Worm (Caenorhabditis elegans) whole organism, mixed stage, embryonic: ENCODE data around the gene lpin-1.
A peak's percentile ranks its signal among the peaks of the same experiment; 100 is the strongest.

ENCODE experiments used
- M03D4.4 ChIP-seq: sonication (generic microtip); optimal IDR thresholded peaks from 2 replicates; lab custom pipeline; 2017; ENCODE audit warnings: mild to moderate bottlenecking, missing genetic modification characterization, missing compliant biosample characterization
- blmp-1 ChIP-seq: fragments of 150-350 bp; optimal IDR thresholded peaks from 2 replicates; lab custom pipeline; 2014; ENCODE audit warnings: missing biosample characterization, missing genetic modification characterization
- ceh-39 ChIP-seq: fragments of 150-350 bp; optimal IDR thresholded peaks from 2 replicates; lab custom pipeline; 2014; ENCODE audit warnings: missing biosample characterization, missing genetic modification characterization
- ceh-43 ChIP-seq: fragments of 200-800 bp; sonication (Bioruptor generic); optimal IDR thresholded peaks from 2 replicates; lab custom pipeline; 2018; ENCODE audit warnings: mild to moderate bottlenecking, missing genetic modification characterization, moderate library complexity, missing compliant biosample characterization
- ceh-83 ChIP-seq: fragments of 200-800 bp; sonication (Bioruptor generic); optimal IDR thresholded peaks from 2 replicates; lab custom pipeline; 2018; ENCODE audit warnings: mild to moderate bottlenecking, missing genetic modification characterization, missing compliant biosample characterization
- ces-1 ChIP-seq: fragments of 150-350 bp; optimal IDR thresholded peaks from 2 replicates; lab custom pipeline; 2014; ENCODE audit warnings: missing biosample characterization, missing genetic modification reagents, missing genetic modification characterization
- cnd-1 ChIP-seq: fragments of 200-800 bp; sonication (Bioruptor generic); optimal IDR thresholded peaks from 2 replicates; lab custom pipeline; 2018; ENCODE audit warnings: mild to moderate bottlenecking, missing genetic modification characterization, missing compliant biosample characterization
- drap-1 ChIP-seq: fragments of 200-800 bp; sonication (Bioruptor generic); optimal IDR thresholded peaks from 3 replicates; lab custom pipeline; 2018; ENCODE audit warnings: mild to moderate bottlenecking, missing genetic modification characterization, missing compliant biosample characterization
- elt-1 ChIP-seq: sonication (generic microtip); optimal IDR thresholded peaks from 2 replicates; lab custom pipeline; 2017; ENCODE audit warnings: missing genetic modification characterization, mild to moderate bottlenecking, missing compliant biosample characterization, antibody characterized with exemption, moderate library complexity, borderline replicate concordance; ENCODE audit not compliant: insufficient read depth
- flh-1 ChIP-seq: fragments of 200-800 bp; sonication (Bioruptor generic); optimal IDR thresholded peaks from 2 replicates; lab custom pipeline; 2018; ENCODE audit warnings: mild to moderate bottlenecking, missing genetic modification characterization, moderate library complexity, missing compliant biosample characterization
- ham-2 ChIP-seq: fragments of 200-800 bp; sonication (Bioruptor generic); optimal IDR thresholded peaks from 2 replicates; lab custom pipeline; 2018; ENCODE audit warnings: mild to moderate bottlenecking, missing genetic modification characterization, missing compliant biosample characterization
- hlh-1 ChIP-seq: fragments of 150-350 bp; optimal IDR thresholded peaks from 2 replicates; lab custom pipeline; 2014; ENCODE audit warnings: missing biosample characterization, missing genetic modification reagents, missing genetic modification characterization
- lin-13 ChIP-seq: fragments of 150-350 bp; optimal IDR thresholded peaks from 2 replicates; lab custom pipeline; 2014; ENCODE audit warnings: missing biosample characterization, missing genetic modification characterization
- lin-32 ChIP-seq: fragments of 200-800 bp; sonication (Bioruptor generic); optimal IDR thresholded peaks from 2 replicates; lab custom pipeline; 2018; ENCODE audit warnings: mild to moderate bottlenecking, missing genetic modification characterization, missing compliant biosample characterization
- lsy-2 ChIP-seq: fragments of 150-350 bp; optimal IDR thresholded peaks from 2 replicates; lab custom pipeline; 2014; ENCODE audit warnings: missing biosample characterization, missing genetic modification characterization
- mab-5 ChIP-seq: fragments of 150-350 bp; optimal IDR thresholded peaks from 2 replicates; lab custom pipeline; 2014; ENCODE audit warnings: missing biosample characterization, missing genetic modification characterization
- mep-1 ChIP-seq: fragments of 150-350 bp; optimal IDR thresholded peaks from 2 replicates; lab custom pipeline; 2017; ENCODE audit warnings: missing biosample characterization, missing genetic modification reagents, missing genetic modification characterization, inconsistent platforms
- mls-2 ChIP-seq: sonication (generic microtip); optimal IDR thresholded peaks from 2 replicates; lab custom pipeline; 2016; ENCODE audit warnings: mild to moderate bottlenecking, missing genetic modification characterization, moderate library complexity, missing compliant biosample characterization
- nhr-12 ChIP-seq: fragments of 150-350 bp; optimal IDR thresholded peaks from 2 replicates; lab custom pipeline; 2014; ENCODE audit warnings: missing biosample characterization, missing genetic modification characterization
- nhr-2 ChIP-seq: fragments of 150-350 bp; optimal IDR thresholded peaks from 2 replicates; lab custom pipeline; 2014; ENCODE audit warnings: missing biosample characterization, missing genetic modification characterization
- nhr-237 ChIP-seq: fragments of 150-350 bp; optimal IDR thresholded peaks from 2 replicates; lab custom pipeline; 2014; ENCODE audit warnings: missing biosample characterization, missing genetic modification characterization
- nhr-28 ChIP-seq: fragments of 150-350 bp; optimal IDR thresholded peaks from 2 replicates; lab custom pipeline; 2014; ENCODE audit warnings: missing biosample characterization, missing genetic modification characterization
- nhr-76 ChIP-seq: sonication (generic microtip); optimal IDR thresholded peaks from 2 replicates; lab custom pipeline; 2017; ENCODE audit warnings: missing biosample characterization, missing genetic modification characterization
- pha-4 ChIP-seq: fragments of 150-350 bp; optimal IDR thresholded peaks from 2 replicates; lab custom pipeline; 2018; ENCODE audit warnings: missing biosample characterization, missing genetic modification reagents, missing genetic modification characterization
- sem-2 ChIP-seq: fragments of 200-800 bp; sonication (Bioruptor generic); optimal IDR thresholded peaks from 2 replicates; lab custom pipeline; 2018; ENCODE audit warnings: mild to moderate bottlenecking, missing genetic modification characterization, missing compliant biosample characterization
- snpc-4 ChIP-seq: fragments of 150-350 bp; optimal IDR thresholded peaks from 2 replicates; lab custom pipeline; 2014; ENCODE audit warnings: missing biosample characterization, missing genetic modification characterization
- sptf-1 ChIP-seq: sonication (generic microtip); optimal IDR thresholded peaks from 2 replicates; lab custom pipeline; 2017; ENCODE audit warnings: mild to moderate bottlenecking, missing genetic modification characterization, moderate library complexity, missing compliant biosample characterization
- tbx-8 ChIP-seq: fragments of 200-800 bp; sonication (Bioruptor generic); optimal IDR thresholded peaks from 2 replicates; lab custom pipeline; 2018; ENCODE audit warnings: mild to moderate bottlenecking, missing genetic modification characterization, moderate library complexity, missing compliant biosample characterization
- unc-120 ChIP-seq: sonication (generic microtip); optimal IDR thresholded peaks from 2 replicates; lab custom pipeline; 2017; ENCODE audit warnings: missing genetic modification characterization, missing compliant biosample characterization; ENCODE audit not compliant: poor library complexity, severe bottlenecking
- unc-62 ChIP-seq: fragments of 150-350 bp; optimal IDR thresholded peaks from 2 replicates; lab custom pipeline; 2014; ENCODE audit warnings: missing biosample characterization, missing genetic modification reagents, missing genetic modification characterization
- zip-8 ChIP-seq: fragments of 150-350 bp; optimal IDR thresholded peaks from 2 replicates; lab custom pipeline; 2014; ENCODE audit warnings: missing biosample characterization, missing genetic modification characterization
- ztf-11 ChIP-seq: fragments of 150-350 bp; optimal IDR thresholded peaks from 2 replicates; lab custom pipeline; 2014; ENCODE audit warnings: missing biosample characterization, missing genetic modification characterization

lpin-1 gene

DNA sequence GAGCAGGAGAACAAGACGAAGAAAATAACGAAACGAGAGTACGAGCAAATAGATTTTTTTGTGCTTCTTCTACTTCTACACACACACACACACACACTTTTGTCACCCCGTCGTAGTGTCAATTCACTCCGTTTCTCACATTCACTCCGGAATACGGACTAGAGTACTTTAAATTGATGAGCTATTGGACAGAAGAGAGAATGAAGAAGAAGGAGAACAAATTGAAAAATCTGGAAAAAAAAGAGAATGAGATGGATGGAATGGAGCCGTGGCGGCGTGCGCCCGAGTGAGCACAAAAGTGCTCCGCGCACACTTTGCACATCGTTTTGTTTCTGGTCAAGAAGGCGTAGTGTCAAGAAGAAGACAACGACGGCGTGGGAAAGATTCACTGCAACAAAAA is 33.6 kb upstream of the lpin-1 start:
- TF ChIP-seq pha-4 (no peak), nhr-237 (no peak), sem-2 (GFP tag; lab: Kevin White, UChicago) (no peak), blmp-1 (tag; lab: Kevin White, UChicago) (no peak), hlh-1 (tag; lab: Kevin White, UChicago) (no peak), cnd-1 (tag; lab: Kevin White, UChicago) (no peak), mls-2 (tag; lab: Kevin White, UChicago) (no peak), lsy-2 (tag; lab: Kevin White, UChicago) (no peak), unc-120 (tag; lab: Kevin White, UChicago) (no peak)
- TF ChIP-seq, all 35 proteins: peak for 0

DNA sequence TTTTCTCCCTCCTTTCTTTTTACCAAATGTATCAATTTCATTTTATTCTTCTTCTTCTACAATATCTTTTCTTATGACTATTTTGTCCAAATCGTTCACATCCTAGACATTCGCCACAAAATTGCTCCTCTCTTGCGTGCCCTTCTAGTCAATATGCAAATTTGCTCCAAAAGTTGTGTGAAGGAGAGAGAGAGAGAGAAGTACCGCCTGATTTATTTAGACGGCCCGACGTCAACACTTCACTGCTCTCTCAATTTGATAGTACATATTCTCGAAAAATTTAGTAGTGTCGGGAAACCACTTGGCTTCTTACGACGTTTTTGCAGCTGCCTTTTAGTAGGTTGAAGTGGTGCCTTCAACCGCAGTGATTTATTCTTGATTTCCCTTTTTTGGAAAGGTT is 32.6 kb upstream of the lpin-1 start:
- TF ChIP-seq ces-1 (GFP tag; lab: Kevin White, UChicago) (peak; percentile 68), nhr-28 (tag; lab: Kevin White, UChicago) (no peak)
- TF ChIP-seq, all 35 proteins: peak for 1

- TF ChIP-seq nhr-12, result no peak
- TF ChIP-seq ces-1 (GFP tag; lab: Kevin White, UChicago), result peak; percentile 86
Measured at ce11 chrV:13681445-13681844, 27.5 kb upstream of the lpin-1 start.

DNA sequence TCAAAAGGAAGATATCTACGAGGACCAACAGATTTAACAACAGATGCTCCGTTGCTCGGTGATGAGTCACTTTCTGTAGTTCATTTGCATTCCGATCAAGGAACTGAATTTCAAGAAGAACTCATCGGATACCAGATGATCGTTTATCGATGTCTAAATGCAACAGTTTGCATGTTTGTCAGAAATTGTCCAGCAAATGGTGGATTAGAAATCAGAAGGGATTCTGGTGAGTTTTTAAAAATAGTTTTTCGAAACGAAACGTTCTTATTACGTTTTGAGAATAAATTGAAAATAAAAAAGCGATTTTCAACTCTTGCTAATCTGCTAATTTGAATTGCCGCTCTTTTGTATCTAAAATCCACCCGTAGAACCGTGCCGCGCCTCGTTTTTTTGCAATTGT is 25.9 kb upstream of the lpin-1 start:
- TF ChIP-seq sptf-1 (tag; lab: Kevin White, UChicago) (no peak), lsy-2 (tag; lab: Kevin White, UChicago) (no peak), drap-1 (GFP tag; lab: Kevin White, UChicago) (no peak), lin-32 (GFP tag; lab: Kevin White, UChicago) (no peak), nhr-12 (no peak), lin-13 (tag; lab: Kevin White, UChicago) (no peak), M03D4.4 (no peak), nhr-2 (tag; lab: Kevin White, UChicago) (no peak), blmp-1 (tag; lab: Kevin White, UChicago) (no peak), nhr-76 (tag; lab: Kevin White, UChicago) (no peak), mab-5 (tag; lab: Kevin White, UChicago) (no peak), unc-120 (tag; lab: Kevin White, UChicago) (no peak), ceh-39 (tag; lab: Kevin White, UChicago) (no peak), nhr-237 (no peak), mls-2 (tag; lab: Kevin White, UChicago) (no peak)

DNA sequence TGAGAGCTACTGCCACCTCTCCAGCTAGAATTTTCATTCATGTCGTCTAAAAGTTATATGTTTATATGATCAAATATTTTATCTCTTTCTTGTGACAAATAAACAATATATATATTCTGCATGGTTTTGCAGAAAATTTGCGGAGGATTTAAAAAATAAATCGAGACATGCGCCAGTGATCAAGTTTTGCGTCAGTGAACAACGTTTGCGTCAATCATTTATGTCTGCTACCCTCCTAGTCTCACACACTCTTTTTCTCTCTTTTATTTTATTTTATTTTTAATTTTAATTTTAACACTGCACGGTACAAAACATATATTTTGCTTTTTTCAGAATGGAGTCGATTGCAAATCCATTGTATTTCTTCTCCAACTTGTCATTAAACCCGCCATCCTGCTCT is 24.6 kb upstream of the lpin-1 start, which contains the start of the genes tag-65 and ccz-1:
Gene tag-65, minus strand, starts transcription at position 46 of the 400 bp plus-strand sequence.
Gene ccz-1, plus strand, starts transcription at position 334 of the 400 bp plus-strand sequence.
- TF ChIP-seq nhr-28 (tag; lab: Kevin White, UChicago) (no peak), ceh-83 (peak; percentile 34), cnd-1 (tag; lab: Kevin White, UChicago) (no peak), sptf-1 (tag; lab: Kevin White, UChicago) (peak; percentile 60), drap-1 (GFP tag; lab: Kevin White, UChicago) (no peak), lin-32 (GFP tag; lab: Kevin White, UChicago) (no peak), hlh-1 (tag; lab: Kevin White, UChicago) (peak; percentile 36), nhr-237 (peak; percentile 78), ceh-43 (GFP tag; lab: Kevin White, UChicago) (no peak), tbx-8 (GFP tag; lab: Kevin White, UChicago) (no peak), zip-8 (no peak), ces-1 (GFP tag; lab: Kevin White, UChicago) (peak; percentile 85), ceh-39 (tag; lab: Kevin White, UChicago) (no peak), M03D4.4 (no peak), lin-13 (tag; lab: Kevin White, UChicago) (peak; percentile 66), mep-1 (tag; lab: Kevin White, UChicago) (peak; percentile 74), nhr-2 (tag; lab: Kevin White, UChicago) (peak; percentile 4), lsy-2 (tag; lab: Kevin White, UChicago) (peak; percentile 74), sem-2 (GFP tag; lab: Kevin White, UChicago) (no peak), unc-62 (GFP tag; lab: Kevin White, UChicago) (peak; percentile 60), flh-1 (GFP tag; lab: Kevin White, UChicago) (no peak), snpc-4 (no peak), blmp-1 (tag; lab: Kevin White, UChicago) (no peak), elt-1 (tag; lab: Kevin White, UChicago) (no peak), ztf-11 (no peak), pha-4 (peak; percentile 90), mab-5 (tag; lab: Kevin White, UChicago) (peak; percentile 22), unc-120 (tag; lab: Kevin White, UChicago) (no peak), ham-2 (no peak)
